Worm (Caenorhabditis elegans): ENCODE results near the gene bgal-1.

DNA sequence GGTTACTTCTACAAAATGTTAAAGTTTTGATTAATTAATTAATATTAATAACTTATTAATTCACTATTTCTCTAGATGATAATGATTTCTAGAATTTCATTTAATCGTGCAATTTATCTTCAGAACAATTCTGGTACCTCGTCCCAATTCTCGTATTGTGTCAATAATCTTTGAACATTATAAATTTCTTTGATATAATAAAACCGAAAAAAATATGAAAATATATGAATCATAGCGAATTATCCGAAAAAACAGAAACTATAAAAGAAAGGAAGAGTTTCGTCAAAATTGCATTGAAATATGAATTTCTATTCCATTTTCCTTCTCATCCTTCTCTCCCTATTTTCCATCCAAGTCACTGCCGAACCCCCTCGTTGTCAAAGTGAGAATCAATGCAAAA, 24.9 kb upstream of the bgal-1 start, which contains the start of gene T19B10.12:
- TF ChIP-seq F13H6.1 (tag; optimal IDR thresholded peaks at IDR 0.05) (no peak), pax-1 (tag; optimal IDR thresholded peaks at IDR 0.05) (no peak), odd-2 (tag; optimal IDR thresholded peaks at IDR 0.05) (no peak), fkh-6 (tag; optimal IDR thresholded peaks at IDR 0.05) (no peak), tbx-7 (tag; optimal IDR thresholded peaks at IDR 0.05) (no peak), fkh-10 (GFP tag; optimal IDR thresholded peaks at IDR 0.05) (no peak), gmeb-2 (tag; optimal IDR thresholded peaks at IDR 0.05) (no peak), ceh-30 (tag; optimal IDR thresholded peaks at IDR 0.05) (no peak), lim-6 (tag; optimal IDR thresholded peaks at IDR 0.05) (no peak), unc-55 (GFP tag; optimal IDR thresholded peaks at IDR 0.05) (no peak)

Data from whole organism, late embryonic.